Worm (Caenorhabditis elegans): ENCODE measurements around the gene srz-48.

DNA sequence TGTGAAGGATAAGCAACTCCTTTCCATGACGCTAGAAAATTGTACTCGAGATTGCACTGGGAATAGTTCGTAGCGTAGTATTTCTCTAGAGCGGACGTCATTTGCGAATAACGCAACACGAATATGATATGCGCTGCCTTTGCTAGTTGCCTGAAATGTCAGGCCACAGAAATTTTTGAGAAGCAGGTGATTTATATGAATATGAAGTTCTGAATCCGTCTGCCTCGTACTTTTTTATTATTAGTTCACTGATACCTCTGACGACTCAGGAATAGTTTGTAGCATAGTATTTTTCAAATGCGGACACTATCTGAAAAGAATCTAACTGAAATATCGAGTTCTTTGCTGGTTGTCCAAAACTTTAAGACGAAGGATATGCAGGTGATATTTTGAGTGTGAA lies 36.1 kb upstream of the srz-48 start, which contains the start of gene srh-118:
- no peak for TF ChIP-seq dao-5 (tag; optimal IDR thresholded peaks at IDR 0.05)
- TF ChIP-seq him-1 (tag; optimal IDR thresholded peaks at IDR 0.05) = no peak
- no peak for TF ChIP-seq W03F9.2 (tag; optimal IDR thresholded peaks at IDR 0.05)

Measured in whole organism, L4/young adult.